Worm (Caenorhabditis elegans): Measurements from ENCODE around the gene mpst-4.
"Not testable (repeated sequence)": the region's sequence is repeated elsewhere in the genome, so short reads cannot be mapped to it uniquely, and the experiment has no call there.

The mpst-4 gene

DNA sequence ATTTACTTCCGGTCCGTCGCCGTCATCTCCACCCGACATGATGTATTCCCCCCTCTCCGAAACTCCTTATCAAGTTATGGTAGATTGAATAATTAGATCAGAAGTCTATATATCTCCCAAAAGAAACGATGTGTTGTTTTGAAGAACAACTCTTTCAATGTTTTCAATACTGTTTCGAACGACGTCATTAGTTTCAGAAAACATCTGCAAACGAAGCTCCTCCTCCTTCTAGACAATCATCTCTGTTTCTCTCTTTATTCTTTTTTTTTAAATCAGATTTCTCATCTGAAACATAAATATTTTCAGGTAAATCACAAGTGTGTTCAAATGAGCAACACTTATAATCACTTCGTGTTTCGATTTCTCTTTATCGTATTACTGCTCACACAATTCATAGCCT, 13.4 kb downstream of the mpst-4 start, which contains the start of gene T23B7.3:
Gene T23B7.3, plus strand, starts transcription at position 301 of the 400 bp plus-strand sequence.
- TF ChIP-seq fkh-8 (tag; optimal IDR thresholded peaks at IDR 0.05) = peak; percentile 25
- TF ChIP-seq lin-14 (GFP tag; optimal IDR thresholded peaks at IDR 0.05) = no peak
- peak; percentile 29 for TF ChIP-seq nhr-71 (tag; optimal IDR thresholded peaks at IDR 0.05)

DNA sequence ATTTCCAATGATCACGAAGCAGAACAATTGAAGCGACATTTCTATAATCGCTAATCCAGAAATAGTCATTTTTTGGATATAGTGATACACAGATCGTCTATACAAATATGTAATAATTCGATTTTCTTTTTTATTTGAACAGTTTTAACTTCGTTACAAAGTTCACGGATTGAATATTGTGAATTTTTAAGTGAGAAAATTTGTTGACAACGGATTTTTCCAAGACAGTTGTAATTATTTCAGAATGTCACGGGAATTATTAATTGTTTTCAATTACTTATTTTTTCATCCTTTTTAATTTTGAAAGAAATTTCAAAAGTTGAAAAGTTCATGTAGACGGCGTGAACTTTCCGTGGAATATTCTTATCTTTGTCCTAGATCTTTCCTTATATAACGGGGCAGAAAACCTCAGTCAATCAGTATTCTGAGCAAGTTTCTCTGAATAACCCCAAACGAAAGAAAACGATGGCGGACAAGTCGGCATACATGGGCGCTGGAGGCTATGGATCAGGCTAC, 21.1 kb downstream of the mpst-4 start, which contains the start of the genes T23B7.2 and nspd-4:
Gene T23B7.2, minus strand, starts transcription at position 101 of the 516 bp plus-strand sequence.
Gene nspd-4, plus strand, starts transcription at position 466 of the 516 bp plus-strand sequence.
- TF ChIP-seq ztf-4, lsy-2, nhr-11 (tag; optimal IDR thresholded peaks at IDR 0.05): not testable (repeated sequence)

DNA sequence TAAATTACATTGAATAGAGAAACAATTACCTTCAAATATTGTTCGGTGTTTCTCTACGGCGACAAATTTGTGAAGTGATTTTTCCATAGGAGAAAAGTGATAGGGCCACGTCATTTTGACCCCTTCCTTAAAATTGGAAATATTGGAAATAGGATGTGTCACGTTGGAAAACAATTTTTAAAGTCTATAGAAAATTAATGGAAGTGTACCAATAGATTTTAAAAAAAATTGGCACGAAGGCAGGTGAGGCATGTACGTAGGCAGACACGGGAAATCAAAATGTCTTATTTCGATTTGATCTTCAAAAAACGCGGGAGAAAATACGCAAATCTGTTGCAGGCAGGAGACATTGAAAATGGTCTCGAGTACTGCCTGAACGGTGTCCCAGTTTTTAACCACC, 25.6 kb downstream of the mpst-4 start, which contains the start of gene C33F10.12:
Gene C33F10.12, minus strand, starts transcription at position 101 of the 400 bp plus-strand sequence.
- TF ChIP-seq dpl-1 (GFP tag; optimal IDR thresholded peaks at IDR 0.05) = no peak

DNA sequence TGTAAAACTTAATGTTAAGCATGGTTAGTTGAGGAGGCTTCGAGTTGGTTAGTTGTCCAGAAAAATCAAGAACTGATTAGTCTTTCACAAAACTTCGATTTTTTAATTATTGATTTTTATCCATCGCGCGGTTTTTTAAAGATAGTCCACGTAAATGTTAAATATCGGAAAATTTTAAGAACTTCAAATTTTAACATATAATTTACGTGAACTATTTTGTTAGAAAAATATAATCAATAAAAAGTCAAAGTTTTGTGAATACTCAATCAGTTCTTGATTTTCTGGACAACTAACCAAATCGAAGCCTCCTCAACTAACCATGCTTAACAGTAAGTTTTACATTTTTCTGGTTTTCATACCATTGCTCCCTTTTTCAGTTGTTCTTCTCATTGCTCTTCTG, 28.5 kb downstream of the mpst-4 start, which contains the start of the genes C33F10.11 and C33F10.1:
Gene C33F10.11, minus strand, starts transcription at position 101 of the 400 bp plus-strand sequence.
Gene C33F10.1, plus strand, starts transcription at position 263 of the 400 bp plus-strand sequence.
- TF ChIP-seq nhr-90 (tag; optimal IDR thresholded peaks at IDR 0.05; ENCODE audit: poor library complexity) = no peak

DNA sequence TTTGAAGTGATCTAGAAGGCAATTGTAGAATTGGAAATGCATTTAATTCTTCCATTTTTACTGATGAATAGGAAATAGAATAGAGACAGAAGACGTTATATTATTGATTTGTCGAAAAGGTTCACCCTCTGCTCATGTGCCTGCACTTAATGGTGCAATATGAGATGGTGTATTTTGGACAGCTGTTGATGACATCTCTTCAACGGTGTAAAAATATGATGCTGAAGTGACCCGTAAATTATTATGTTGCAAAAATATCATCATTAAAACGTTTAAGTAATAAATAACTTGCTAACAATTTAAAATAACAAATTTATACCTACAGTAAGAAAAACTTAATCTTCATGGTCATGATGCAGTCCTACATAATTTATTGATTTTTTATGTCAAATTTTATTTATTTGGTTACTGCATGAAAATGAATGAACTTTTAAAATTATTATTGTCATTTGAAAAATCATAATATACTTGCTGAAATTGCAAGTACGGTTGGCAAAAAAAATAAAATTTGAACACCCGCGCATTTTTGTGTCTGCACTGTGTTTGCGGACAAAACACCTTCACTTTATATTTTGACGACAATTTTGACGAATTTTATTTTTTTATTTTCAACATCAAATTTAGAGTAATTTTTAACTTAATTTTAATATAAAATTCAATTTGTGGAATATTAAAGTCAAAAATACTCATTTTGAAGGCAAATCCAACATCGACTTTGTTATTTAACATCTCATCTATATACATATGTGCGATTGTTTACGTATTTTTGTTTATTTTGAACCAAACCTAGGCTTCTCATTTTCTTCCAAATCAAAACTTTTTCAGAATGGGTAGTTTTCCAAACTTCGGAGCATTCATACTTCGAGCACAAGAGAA, 35.3 kb downstream of the mpst-4 start, which contains the start of the genes fbxb-88 and tbck-1:
Gene fbxb-88, minus strand, starts transcription at position 151 of the 876 bp plus-strand sequence.
Gene tbck-1, plus strand, starts transcription at position 826 of the 876 bp plus-strand sequence.
- TF ChIP-seq mef-2 (tag; optimal IDR thresholded peaks at IDR 0.05) = no peak
- peak; percentile 67 for TF ChIP-seq mep-1 (tag; optimal IDR thresholded peaks at IDR 0.05)
- peak; percentile 30 for TF ChIP-seq unc-130 (tag; optimal IDR thresholded peaks at IDR 0.05)
- peak; percentile 52 for TF ChIP-seq nhr-19 (GFP tag; conservative IDR thresholded peaks at IDR 0.05)
- TF ChIP-seq sup-37 (GFP tag; optimal IDR thresholded peaks at IDR 0.05) = no peak
- TF ChIP-seq dsc-1 (tag; optimal IDR thresholded peaks at IDR 0.05) = peak; percentile 37
- TF ChIP-seq fos-1 (tag; optimal IDR thresholded peaks at IDR 0.05) = no peak
- TF ChIP-seq lsy-2 (tag; optimal IDR thresholded peaks at IDR 0.05) = peak; percentile 70 to 82
- TF ChIP-seq nhr-237 (tag; optimal IDR thresholded peaks at IDR 0.05) = no peak
- no peak for TF ChIP-seq zag-1 (tag; optimal IDR thresholded peaks at IDR 0.05)
- peak; percentile 27 for TF ChIP-seq lir-3 (tag; optimal IDR thresholded peaks at IDR 0.05; ENCODE audit: poor library complexity)
- TF ChIP-seq grh-1 (GFP tag; IDR thresholded peaks at IDR 0.05) = no peak
- TF ChIP-seq skn-1 (tag; optimal IDR thresholded peaks at IDR 0.05) = no peak
- TF ChIP-seq lin-13 (GFP tag; optimal IDR thresholded peaks at IDR 0.05) = no peak
- TF ChIP-seq pag-3 (tag; optimal IDR thresholded peaks at IDR 0.05; ENCODE audit: borderline replicate concordance, insufficient read depth) = peak; percentile 13
- TF ChIP-seq lin-35 (GFP tag; optimal IDR thresholded peaks at IDR 0.05) = peak; percentile 98
- TF ChIP-seq Y116A8C.19 (tag; optimal IDR thresholded peaks at IDR 0.05; ENCODE audit: borderline replicate concordance) = no peak
- TF ChIP-seq elt-3 (tag; optimal IDR thresholded peaks at IDR 0.05) = peak in 1 of 6 experiments; percentile 34
- TF ChIP-seq nhr-47 (tag; optimal IDR thresholded peaks at IDR 0.05) = peak; percentile 68
- peak; percentile 59 for TF ChIP-seq swsn-7 (tag; optimal IDR thresholded peaks at IDR 0.05)
- TF ChIP-seq nhr-11 (tag; optimal IDR thresholded peaks at IDR 0.05) = no peak
- TF ChIP-seq snpc-4 (tag; optimal IDR thresholded peaks at IDR 0.05) = peak; percentile 44
- TF ChIP-seq isw-1 (GFP tag; IDR thresholded peaks at IDR 0.05) = peak; percentile 8; the same call in 1 of the 2 replicates
- TF ChIP-seq nhr-28 (tag; optimal IDR thresholded peaks at IDR 0.05) = no peak
- peak in 2 of 3 experiments; percentile 53 to 62 for TF ChIP-seq ceh-82 (tag; optimal IDR thresholded peaks at IDR 0.05)
- no peak for TF ChIP-seq aly-2 (tag; optimal IDR thresholded peaks at IDR 0.05)
- TF ChIP-seq lin-39 (tag; optimal IDR thresholded peaks at IDR 0.05) = peak; percentile 44
- TF ChIP-seq lin-15B (tag; optimal IDR thresholded peaks at IDR 0.05) = peak; percentile 21
- peak; percentile 21 for TF ChIP-seq unc-86 (tag; optimal IDR thresholded peaks at IDR 0.05)
- TF ChIP-seq C16A3.4 (tag; optimal IDR thresholded peaks at IDR 0.05) = peak; percentile 57
- TF ChIP-seq nhr-85 (tag) = peak; percentile 80
- TF ChIP-seq tbx-2 (tag; optimal IDR thresholded peaks at IDR 0.05) = peak; percentile 62
- TF ChIP-seq elt-2 (tag; optimal IDR thresholded peaks at IDR 0.05) = peak; percentile 51
- peak; percentile 46 for TF ChIP-seq nhr-90 (tag; optimal IDR thresholded peaks at IDR 0.05; ENCODE audit: poor library complexity)
- peak; percentile 51 for TF ChIP-seq blmp-1 (tag; optimal IDR thresholded peaks at IDR 0.05)

Measured in whole organism, L1 larva.